Fruit fly (Drosophila melanogaster): ENCODE measurements around the gene CG3823.

Gene CG3823

DNA sequence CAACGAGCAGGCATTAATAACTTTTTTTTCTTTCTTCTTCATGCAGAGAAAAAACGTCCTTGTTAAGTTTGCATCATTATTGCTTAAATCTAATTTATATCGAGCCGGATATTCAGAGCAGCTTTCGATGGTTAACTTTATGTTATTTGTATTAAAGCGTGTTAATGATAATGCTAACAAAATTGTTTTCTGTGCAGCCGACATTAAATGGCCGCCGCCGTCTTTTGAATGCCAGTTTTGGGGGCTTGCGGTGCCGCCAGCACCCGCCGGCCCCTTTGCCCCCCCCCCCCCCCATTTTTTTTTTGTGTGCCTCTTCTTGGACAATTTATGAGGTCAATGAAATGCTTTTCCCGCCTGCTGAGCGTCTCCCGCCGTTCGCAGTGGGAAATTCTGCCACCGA is 7.7 kb downstream of the CG3823 start (continued):
- no peak for TF ChIP-seq CG18764 (GFP tag; optimal IDR thresholded peaks at IDR 0.05)
- TF ChIP-seq aop (GFP tag; IDR thresholded peaks at IDR 0.05), result no peak
- peak; percentile 65 for TF ChIP-seq crol (GFP tag; IDR thresholded peaks at IDR 0.05)
- no peak for TF ChIP-seq Nf-YB (GFP tag; optimal IDR thresholded peaks at IDR 0.05)
- TF ChIP-seq grau (tag; optimal IDR thresholded peaks at IDR 0.05), result peak; percentile 17
- no peak for TF ChIP-seq BEAF-32 (GFP tag; optimal IDR thresholded peaks at IDR 0.05)

- peak; percentile 54 for TF ChIP-seq Med (GFP tag)
- no peak for TF ChIP-seq CoRest (tag; optimal IDR thresholded peaks at IDR 0.05)
- TF ChIP-seq CG11504 (tag; optimal IDR thresholded peaks at IDR 0.05), result peak; percentile 4
- peak; percentile 61 for TF ChIP-seq sens (GFP tag)
- TF ChIP-seq lov (optimal IDR thresholded peaks at IDR 0.05), result no peak
- no peak for TF ChIP-seq lov (GFP tag; IDR thresholded peaks at IDR 0.05)
- no peak for TF ChIP-seq Rfx (GFP tag; IDR thresholded peaks at IDR 0.05)
- TF ChIP-seq CG14965 (GFP tag; optimal IDR thresholded peaks at IDR 0.05; ENCODE audit: borderline replicate concordance), result no peak
Observed at dm6 chrX:6315583-6315982, 11.8 kb downstream of the CG3823 start.

- TF ChIP-seq CG34376 (GFP tag; optimal IDR thresholded peaks at IDR 0.05), result peak; percentile 51
- TF ChIP-seq btn (GFP tag; optimal IDR thresholded peaks at IDR 0.05), result no peak
- peak; percentile 73 for TF ChIP-seq Dbx (GFP tag; IDR thresholded peaks at IDR 0.05)
- peak; percentile 76 for TF ChIP-seq Taf1 (GFP tag; IDR thresholded peaks at IDR 0.05)
- no peak for TF ChIP-seq twi (tag; optimal IDR thresholded peaks at IDR 0.05)
- TF ChIP-seq bab2 (GFP tag; optimal IDR thresholded peaks at IDR 0.05), result peak; percentile 53
- TF ChIP-seq CG10274 (GFP tag; optimal IDR thresholded peaks at IDR 0.05), result no peak
- TF ChIP-seq CoRest (tag; optimal IDR thresholded peaks at IDR 0.05), result peak; percentile 65
- no peak for TF ChIP-seq Ssrp (tag; optimal IDR thresholded peaks at IDR 0.05)
- TF ChIP-seq otp (GFP tag; IDR thresholded peaks at IDR 0.05), result no peak
- no peak for TF ChIP-seq Hr39 (optimal IDR thresholded peaks at IDR 0.05)
- 0 out of 3 replicates have a peak, but pooled peaks have one; percentile 31 for TF ChIP-seq CG11093 (GFP tag; IDR thresholded peaks at IDR 0.05)
- peak; percentile 34; the same call in 1 of the 2 replicates for TF ChIP-seq danr (GFP tag; IDR thresholded peaks at IDR 0.05)
- TF ChIP-seq oc (tag; optimal IDR thresholded peaks at IDR 0.05), result no peak
- TF ChIP-seq CG33213 (GFP tag; optimal IDR thresholded peaks at IDR 0.05), result no peak
- TF ChIP-seq Nf-YC (tag; optimal IDR thresholded peaks at IDR 0.05), result peak; percentile 39
- no peak for TF ChIP-seq cas (GFP tag; IDR thresholded peaks at IDR 0.05)
- TF ChIP-seq CG4820 (GFP tag; optimal IDR thresholded peaks at IDR 0.05), result peak; percentile 10
- peak; percentile 73 for TF ChIP-seq cwo (GFP tag; optimal IDR thresholded peaks at IDR 0.05)
- peak; percentile 47 for TF ChIP-seq pho (GFP tag; optimal IDR thresholded peaks at IDR 0.05)
- peak; percentile 28 for TF ChIP-seq Deaf1 (tag; optimal IDR thresholded peaks at IDR 0.05)
- no peak for TF ChIP-seq aop (GFP tag; IDR thresholded peaks at IDR 0.05)
- TF ChIP-seq Usf (GFP tag; optimal IDR thresholded peaks at IDR 0.05), result no peak
- TF ChIP-seq jigr1 (GFP tag; IDR thresholded peaks at IDR 0.05), result no peak
- peak; percentile 41 for TF ChIP-seq CG13775 (GFP tag; optimal IDR thresholded peaks at IDR 0.05)
- no peak for TF ChIP-seq Trl (optimal IDR thresholded peaks at IDR 0.05)
- no peak for TF ChIP-seq Trl (GFP tag; optimal IDR thresholded peaks at IDR 0.05)
- no peak for TF ChIP-seq dati (GFP tag; IDR thresholded peaks at IDR 0.05)
- peak; percentile 66 for TF ChIP-seq wdn (GFP tag; IDR thresholded peaks at IDR 0.05)
- TF ChIP-seq Opbp (GFP tag; IDR thresholded peaks at IDR 0.05; ENCODE audit: partially characterized antibody), result no peak
- peak; percentile 85 for TF ChIP-seq Hmr (GFP tag; optimal IDR thresholded peaks at IDR 0.05)
- TF ChIP-seq CG1792 (GFP tag; optimal IDR thresholded peaks at IDR 0.05), result no peak
- no peak for TF ChIP-seq CG12942 (GFP tag; optimal IDR thresholded peaks at IDR 0.05)
- no peak for TF ChIP-seq emc (GFP tag; optimal IDR thresholded peaks at IDR 0.05)
- no peak for TF ChIP-seq CG1647 (GFP tag; optimal IDR thresholded peaks at IDR 0.05)
- TF ChIP-seq Sry-β (GFP tag; optimal IDR thresholded peaks at IDR 0.05), result no peak
- TF ChIP-seq CG11723 (GFP tag; optimal IDR thresholded peaks at IDR 0.05), result no peak
Observed at dm6 chrX:6316858-6317474, 13.2 kb downstream of the CG3823 start.

Data from whole organism, embryonic.